Worm (Caenorhabditis elegans) whole organism, mixed stage, embryonic: ENCODE measurements around the gene C49G7.10.

Experiments
- ces-1 ChIP-seq: fragments of 150-350 bp; optimal IDR thresholded peaks from 2 replicates; lab custom pipeline; 2014; ENCODE audit warnings: missing biosample characterization, missing genetic modification reagents, missing genetic modification characterization
- cnd-1 ChIP-seq: fragments of 200-800 bp; sonication (Bioruptor generic); optimal IDR thresholded peaks from 2 replicates; lab custom pipeline; 2018; ENCODE audit warnings: mild to moderate bottlenecking, missing genetic modification characterization, missing compliant biosample characterization
- lin-13 ChIP-seq: fragments of 150-350 bp; optimal IDR thresholded peaks from 2 replicates; lab custom pipeline; 2014; ENCODE audit warnings: missing biosample characterization, missing genetic modification characterization
- nhr-237 ChIP-seq: fragments of 150-350 bp; optimal IDR thresholded peaks from 2 replicates; lab custom pipeline; 2014; ENCODE audit warnings: missing biosample characterization, missing genetic modification characterization
- nhr-76 ChIP-seq: sonication (generic microtip); optimal IDR thresholded peaks from 2 replicates; lab custom pipeline; 2017; ENCODE audit warnings: missing biosample characterization, missing genetic modification characterization
- sem-2 ChIP-seq: fragments of 200-800 bp; sonication (Bioruptor generic); optimal IDR thresholded peaks from 2 replicates; lab custom pipeline; 2018; ENCODE audit warnings: mild to moderate bottlenecking, missing genetic modification characterization, missing compliant biosample characterization
- unc-62 ChIP-seq: fragments of 150-350 bp; optimal IDR thresholded peaks from 2 replicates; lab custom pipeline; 2014; ENCODE audit warnings: missing biosample characterization, missing genetic modification reagents, missing genetic modification characterization
- ztf-11 ChIP-seq: fragments of 150-350 bp; optimal IDR thresholded peaks from 2 replicates; lab custom pipeline; 2014; ENCODE audit warnings: missing biosample characterization, missing genetic modification characterization

DNA sequence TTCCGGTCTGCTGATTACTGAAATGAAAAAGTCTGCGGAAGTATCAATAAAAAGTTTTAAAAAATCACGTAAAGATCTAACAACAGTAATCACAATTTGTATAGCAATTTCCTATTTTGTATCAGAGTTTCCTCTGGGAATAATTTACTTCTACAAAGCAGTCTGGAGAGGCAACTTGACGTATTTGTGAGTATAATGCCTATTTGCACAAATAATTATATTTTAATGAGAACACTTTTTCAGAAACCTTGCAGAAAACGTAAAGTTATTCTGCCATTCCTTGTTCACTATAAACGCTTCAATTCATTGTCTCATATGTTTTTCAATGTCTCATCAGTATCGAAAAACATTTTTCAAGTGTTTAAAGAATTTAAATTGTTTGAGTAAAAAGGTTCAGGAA, 23.2 kb downstream of the C49G7.10 start:
- TF ChIP-seq sem-2 (GFP tag; lab: Kevin White, UChicago): no peak
- TF ChIP-seq lin-13 (tag; lab: Kevin White, UChicago): no peak
- TF ChIP-seq nhr-237: no peak
- no peak for TF ChIP-seq unc-62
- no peak for TF ChIP-seq cnd-1
- TF ChIP-seq nhr-76 (tag; lab: Kevin White, UChicago): no peak
- TF ChIP-seq ztf-11: no peak
- TF ChIP-seq ces-1: no peak
